Worm (Caenorhabditis elegans) whole organism, mixed stage, embryonic: ENCODE measurements around the gene gly-5.

Experiments used
- bed-3 ChIP-seq: fragments of 200-800 bp; sonication (Bioruptor generic); optimal IDR thresholded peaks from 3 replicates; lab custom pipeline; 2018; ENCODE audit warnings: mild to moderate bottlenecking, missing genetic modification characterization, moderate library complexity, missing compliant biosample characterization
- nhr-76 ChIP-seq: sonication (generic microtip); optimal IDR thresholded peaks from 2 replicates; lab custom pipeline; 2017; ENCODE audit warnings: missing biosample characterization, missing genetic modification characterization
- pha-4 ChIP-seq: fragments of 150-350 bp; optimal IDR thresholded peaks from 2 replicates; lab custom pipeline; 2018; ENCODE audit warnings: missing biosample characterization, missing genetic modification reagents, missing genetic modification characterization
- unc-120 ChIP-seq: sonication (generic microtip); optimal IDR thresholded peaks from 2 replicates; lab custom pipeline; 2017; ENCODE audit warnings: missing genetic modification characterization, missing compliant biosample characterization; ENCODE audit not compliant: poor library complexity, severe bottlenecking

ce11 chrIII:13215682-13216081, 28.5 kb downstream of the gly-5 start:
- TF ChIP-seq bed-3 (GFP tag; lab: Kevin White, UChicago) = no peak
- TF ChIP-seq pha-4 (tag; lab: Kevin White, UChicago) = no peak
- no peak for TF ChIP-seq nhr-76 (tag; lab: Kevin White, UChicago)
- no peak for TF ChIP-seq unc-120 (tag; lab: Kevin White, UChicago)
